Fruit fly (Drosophila melanogaster) whole organism, prepupa: ENCODE results near the gene Nelf-A.

ENCODE experiments used
- Blimp-1 ChIP-seq: fragments of 200-800 bp; sonication (Bioruptor generic); optimal IDR thresholded peaks from 3 replicates; lab custom pipeline; 2017; ENCODE audit warnings: missing biosample characterization, missing genetic modification characterization, mild to moderate bottlenecking, moderate library complexity, missing genetic modification reagents
- CG11902 ChIP-seq: fragments of 200-800 bp; sonication (Bioruptor generic); optimal IDR thresholded peaks from 3 replicates; lab custom pipeline; 2016; ENCODE audit warnings: missing biosample characterization, missing genetic modification characterization
- CG15336 ChIP-seq: fragments of 200-800 bp; sonication (Bioruptor generic); IDR thresholded peaks from 2 replicates; pipeline ENCODE4 v1.3.6; 2022; ENCODE audit warnings: missing biosample characterization, missing genetic modification characterization
- CG3032 ChIP-seq: fragments of 200-800 bp; optimal IDR thresholded peaks from 2 replicates; lab custom pipeline; 2019; ENCODE audit warnings: missing biosample characterization, mild to moderate bottlenecking, missing genetic modification characterization, moderate library complexity
- CG31627 ChIP-seq: fragments of 200-800 bp; sonication (Bioruptor generic); optimal IDR thresholded peaks from 3 replicates; lab custom pipeline; 2016; ENCODE audit warnings: missing biosample characterization, missing genetic modification characterization
- CG32006 ChIP-seq: fragments of 200-800 bp; sonication (Bioruptor generic); optimal IDR thresholded peaks from 3 replicates; lab custom pipeline; 2017; ENCODE audit warnings: missing biosample characterization, mild to moderate bottlenecking, missing genetic modification characterization
- CG34406 ChIP-seq: fragments of 200-800 bp; sonication (Bioruptor generic); optimal IDR thresholded peaks from 3 replicates; lab custom pipeline; 2016; ENCODE audit warnings: missing biosample characterization, missing genetic modification characterization
- CG3919 ChIP-seq: fragments of 200-800 bp; sonication (Bioruptor generic); optimal IDR thresholded peaks from 3 replicates; lab custom pipeline; 2016; ENCODE audit warnings: missing biosample characterization, missing genetic modification characterization
- CG6163 ChIP-seq: fragments of 200-800 bp; sonication (Bioruptor generic); IDR thresholded peaks from 3 replicates; pipeline ENCODE4 v1.3.6; 2022; ENCODE audit warnings: missing biosample characterization, missing genetic modification characterization
- CG6276 ChIP-seq: fragments of 200-800 bp; sonication (Bioruptor generic); optimal IDR thresholded peaks from 2 replicates; lab custom pipeline; 2017; ENCODE audit warnings: missing biosample characterization, mild to moderate bottlenecking, missing genetic modification characterization
- CG6792 ChIP-seq: fragments of 200-800 bp; sonication (Bioruptor generic); optimal IDR thresholded peaks from 3 replicates; lab custom pipeline; 2016; ENCODE audit warnings: missing biosample characterization, missing genetic modification characterization
- CG6808 ChIP-seq: fragments of 200-800 bp; sonication (Bioruptor generic); optimal IDR thresholded peaks from 3 replicates; lab custom pipeline; 2017; ENCODE audit warnings: missing biosample characterization, missing genetic modification characterization, mild to moderate bottlenecking, moderate library complexity, missing genetic modification reagents
- CG6854 ChIP-seq: fragments of 200-800 bp; sonication (Bioruptor generic); optimal IDR thresholded peaks from 2 replicates; lab custom pipeline; 2017; ENCODE audit warnings: missing biosample characterization, mild to moderate bottlenecking, missing genetic modification characterization
- CG8119 ChIP-seq: fragments of 200-800 bp; sonication (Bioruptor generic); IDR thresholded peaks from 3 replicates; pipeline ENCODE4 v1.3.6; 2022; ENCODE audit warnings: missing biosample characterization, missing genetic modification characterization
- CG8632 ChIP-seq: fragments of 200-800 bp; sonication (Bioruptor generic); optimal IDR thresholded peaks from 3 replicates; lab custom pipeline; 2016; ENCODE audit warnings: missing biosample characterization, missing genetic modification characterization
- CG9139 ChIP-seq: fragments of 200-800 bp; sonication (Bioruptor generic); optimal IDR thresholded peaks from 3 replicates; lab custom pipeline; 2017; ENCODE audit warnings: missing biosample characterization, mild to moderate bottlenecking, missing genetic modification characterization
- Eip75B ChIP-seq: fragments of 200-800 bp; sonication (Bioruptor generic); optimal IDR thresholded peaks from 3 replicates; lab custom pipeline; 2016; ENCODE audit warnings: missing biosample characterization, missing genetic modification characterization
- Eip78C ChIP-seq: fragments of 200-800 bp; sonication (Bioruptor generic); peaks from one replicate; lab custom pipeline; 2016; ENCODE audit warnings: missing biosample characterization, missing genetic modification characterization
- Ets21C ChIP-seq: fragments of 200-800 bp; sonication (Bioruptor generic); optimal IDR thresholded peaks from 3 replicates; lab custom pipeline; 2016; ENCODE audit warnings: missing biosample characterization, missing genetic modification characterization
- Ets96B ChIP-seq: fragments of 200-800 bp; optimal IDR thresholded peaks from 2 replicates; lab custom pipeline; 2019; ENCODE audit warnings: missing biosample characterization, mild to moderate bottlenecking, missing genetic modification characterization, moderate library complexity
- Hr38 ChIP-seq: sonication (Bioruptor generic); optimal IDR thresholded peaks from 2 replicates; lab custom pipeline; 2016; ENCODE audit warnings: missing biosample characterization, missing genetic modification characterization
- Hr39 ChIP-seq: fragments of 200-800 bp; sonication (Bioruptor generic); optimal IDR thresholded peaks from 2 replicates; lab custom pipeline; 2016; ENCODE audit warnings: missing biosample characterization, missing genetic modification characterization
- Lpt ChIP-seq: fragments of 200-800 bp; sonication (Bioruptor generic); optimal IDR thresholded peaks from 3 replicates; lab custom pipeline; 2016; ENCODE audit warnings: missing biosample characterization, missing genetic modification characterization
- Sox14 ChIP-seq: fragments of 200-800 bp; sonication (Bioruptor generic); optimal IDR thresholded peaks from 3 replicates; lab custom pipeline; 2016; ENCODE audit warnings: missing biosample characterization, missing genetic modification characterization
- Sox15 ChIP-seq: fragments of 200-800 bp; sonication (Bioruptor generic); optimal IDR thresholded peaks from 3 replicates; lab custom pipeline; 2016; ENCODE audit warnings: missing biosample characterization, missing genetic modification characterization
- achi ChIP-seq: fragments of 200-800 bp; sonication (Bioruptor generic); optimal IDR thresholded peaks from 3 replicates; lab custom pipeline; 2016; ENCODE audit warnings: missing biosample characterization, missing genetic modification characterization
- acj6 ChIP-seq: fragments of 200-800 bp; sonication (Bioruptor generic); optimal IDR thresholded peaks from 3 replicates; lab custom pipeline; 2016; ENCODE audit warnings: missing biosample characterization, missing genetic modification characterization
- cyc ChIP-seq: fragments of 200-800 bp; sonication (Bioruptor generic); optimal IDR thresholded peaks from 3 replicates; lab custom pipeline; 2016; ENCODE audit warnings: missing biosample characterization, missing genetic modification characterization
- eg ChIP-seq: fragments of 200-800 bp; sonication (Bioruptor generic); IDR thresholded peaks from 3 replicates; pipeline ENCODE4 v1.3.6; 2022; ENCODE audit warnings: missing biosample characterization, missing genetic modification characterization
- esn ChIP-seq: fragments of 200-800 bp; sonication (Bioruptor generic); optimal IDR thresholded peaks from 2 replicates; lab custom pipeline; 2016; ENCODE audit warnings: missing biosample characterization, mild to moderate bottlenecking, missing genetic modification characterization, moderate library complexity
- fd59A ChIP-seq: fragments of 200-800 bp; sonication (Bioruptor generic); optimal IDR thresholded peaks from 2 replicates; lab custom pipeline; 2017; ENCODE audit warnings: missing biosample characterization, mild to moderate bottlenecking, missing genetic modification characterization, missing genetic modification reagents
- fkh ChIP-seq: fragments of 200-800 bp; sonication (Bioruptor generic); optimal IDR thresholded peaks from 3 replicates; lab custom pipeline; 2017; ENCODE audit warnings: missing biosample characterization, mild to moderate bottlenecking, missing genetic modification characterization, moderate library complexity
- lz ChIP-seq: fragments of 200-800 bp; sonication (Bioruptor generic); optimal IDR thresholded peaks from 3 replicates; lab custom pipeline; 2016; ENCODE audit warnings: missing biosample characterization, missing genetic modification characterization
- net ChIP-seq: fragments of 200-800 bp; sonication (Bioruptor generic); optimal IDR thresholded peaks from 3 replicates; lab custom pipeline; 2016; ENCODE audit warnings: missing biosample characterization, missing genetic modification characterization
- pdm3 ChIP-seq: fragments of 200-800 bp; sonication (Bioruptor generic); optimal IDR thresholded peaks from 3 replicates; lab custom pipeline; 2016; ENCODE audit warnings: missing biosample characterization, missing genetic modification characterization
- ss ChIP-seq, 2 experiments: fragments of 200-800 bp; sonication (Bioruptor generic); optimal IDR thresholded peaks; 2 replicates in 1 of 2; 3 replicates in 1 of 2; lab custom pipeline; 2017 to 2018; ENCODE audit warnings: mild to moderate bottlenecking in 2 of 2, missing biosample characterization in 2 of 2, missing genetic modification characterization in 2 of 2, moderate library complexity in 1 of 2
- topi ChIP-seq: fragments of 200-800 bp; sonication (Bioruptor generic); optimal IDR thresholded peaks from 3 replicates; lab custom pipeline; 2016; ENCODE audit warnings: missing biosample characterization, missing genetic modification characterization

Nelf-A gene

dm6 chr3R:21218733-21219165 is 4.8 kb upstream of the Nelf-A start, which contains the start of the genes Smyd5 and Oga:
Gene Smyd5 (minus strand): TSS chr3R:21218791.
Gene Oga (plus strand): TSS chr3R:21219077.
- peak; percentile 76 for TF ChIP-seq Eip78C (GFP tag; lab: Kevin White, UChicago)
- TF ChIP-seq net, result no peak
- TF ChIP-seq Sox14 (GFP tag; lab: Kevin White, UChicago), result peak; percentile 24
- TF ChIP-seq ss (GFP tag; optimal IDR thresholded peaks at IDR 0.05; lab: Kevin White, UChicago), result no peak
- TF ChIP-seq Hr39 (GFP tag; lab: Kevin White, UChicago), result peak; percentile 14
- TF ChIP-seq fkh, result peak; percentile 68
- TF ChIP-seq acj6 (GFP tag; lab: Kevin White, UChicago), result peak; percentile 25
- TF ChIP-seq pdm3 (GFP tag; lab: Kevin White, UChicago), result no peak
- TF ChIP-seq topi (GFP tag; lab: Kevin White, UChicago), result peak; percentile 30
- peak; percentile 48 for TF ChIP-seq esn (GFP tag; lab: Kevin White, UChicago)
- TF ChIP-seq lz (GFP tag; lab: Kevin White, UChicago), result peak; percentile 37
- TF ChIP-seq CG3032 (tag; lab: Kevin White, UChicago), result peak; percentile 8
- TF ChIP-seq CG31627, result peak; percentile 14

dm6 chr3R:21224230-21224629 is 726 bp downstream of the Nelf-A start:
- TF ChIP-seq pdm3 (GFP tag; lab: Kevin White, UChicago) (no peak), CG6276 (GFP tag; lab: Kevin White, UChicago) (no peak), Eip75B (no peak), Hr38 (GFP tag; lab: Kevin White, UChicago) (no peak), Sox15 (GFP tag; lab: Kevin White, UChicago) (no peak), fkh (peak; percentile 89), CG8119 (GFP tag; lab: Robert Waterston, UW) (peak; percentile 65; the same call in 1 of the 3 replicates), cyc (GFP tag; lab: Kevin White, UChicago) (peak; percentile 10), CG32006 (GFP tag; lab: Kevin White, UChicago) (no peak), CG6808 (GFP tag; lab: Kevin White, UChicago) (no peak), Eip78C (GFP tag; lab: Kevin White, UChicago) (no peak), acj6 (GFP tag; lab: Kevin White, UChicago) (peak; percentile 56), CG6792 (GFP tag; lab: Kevin White, UChicago) (peak; percentile 47), CG6163 (GFP tag; lab: Robert Waterston, UW) (peak; percentile 59; the same call in 1 of the 3 replicates), CG9139 (GFP tag; lab: Kevin White, UChicago) (peak; percentile 14), ss (GFP tag; optimal IDR thresholded peaks at IDR 0.05; lab: Kevin White, UChicago) (no peak), CG8632 (GFP tag; lab: Kevin White, UChicago) (peak; percentile 44), Lpt (GFP tag; lab: Kevin White, UChicago) (peak; percentile 43), Sox14 (GFP tag; lab: Kevin White, UChicago) (peak; percentile 69), lz (GFP tag; lab: Kevin White, UChicago) (peak; percentile 59), CG6854 (GFP tag; lab: Kevin White, UChicago) (no peak), Ets21C (peak; percentile 15), eg (GFP tag; lab: Robert Waterston, UW) (peak; percentile 76), CG34406 (GFP tag; lab: Kevin White, UChicago) (peak; percentile 50), topi (GFP tag; lab: Kevin White, UChicago) (peak; percentile 62), CG3919 (peak; percentile 56), Blimp-1 (GFP tag; lab: Kevin White, UChicago) (no peak), CG31627 (peak; percentile 36), CG3032 (tag; lab: Kevin White, UChicago) (no peak), Ets96B (no peak), achi (GFP tag; lab: Kevin White, UChicago) (no peak), net (peak; percentile 46), fd59A (GFP tag; lab: Kevin White, UChicago) (no peak), esn (GFP tag; lab: Kevin White, UChicago) (peak; percentile 67), CG11902 (GFP tag; lab: Kevin White, UChicago) (peak; percentile 27), CG15336 (GFP tag; lab: Robert Waterston, UW) (peak; percentile 60), Hr39 (GFP tag; lab: Kevin White, UChicago) (peak; percentile 49)
- TF ChIP-seq, all 60 proteins: peak for 22
